Worm (Caenorhabditis elegans): ENCODE data around the gene mau-8.

- TF ChIP-seq nhr-237 (tag; optimal IDR thresholded peaks at IDR 0.05) (no peak), lin-14 (GFP tag; optimal IDR thresholded peaks at IDR 0.05) (no peak), zag-1 (tag; optimal IDR thresholded peaks at IDR 0.05) (no peak), alr-1 (tag; optimal IDR thresholded peaks at IDR 0.05; ENCODE audit: borderline replicate concordance) (no peak), nhr-12 (tag; optimal IDR thresholded peaks at IDR 0.05) (no peak), lin-39 (tag; optimal IDR thresholded peaks at IDR 0.05) (no peak), mdl-1 (tag; optimal IDR thresholded peaks at IDR 0.05) (no peak), snpc-4 (tag; optimal IDR thresholded peaks at IDR 0.05) (no peak), sptf-1 (tag; optimal IDR thresholded peaks at IDR 0.05) (no peak), lin-13 (GFP tag; optimal IDR thresholded peaks at IDR 0.05) (no peak), snu-23 (GFP tag; optimal IDR thresholded peaks at IDR 0.05) (no peak), xbp-1 (tag; optimal IDR thresholded peaks at IDR 0.05) (no peak)
Observed at ce11 chrIV:13346078-13346477, 31.7 kb upstream of the mau-8 start.

Data from whole organism, L1 larva.